Worm (Caenorhabditis elegans): ENCODE results near the gene ech-5.

ce11 chrIV:760267-760666 lies 36.6 kb upstream of the ech-5 start, which contains the start of gene gst-40:
- no peak for TF ChIP-seq elt-2 (tag; optimal IDR thresholded peaks at IDR 0.05)
- no peak for TF ChIP-seq hlh-8 (tag; optimal IDR thresholded peaks at IDR 0.05)
- no peak for TF ChIP-seq ceh-24 (tag; optimal IDR thresholded peaks at IDR 0.05)
- no peak for TF ChIP-seq eyg-1 (tag; optimal IDR thresholded peaks at IDR 0.05)

Data from whole organism, late embryonic.